Fruit fly (Drosophila melanogaster) whole organism, embryonic: ENCODE data around the gene Nepl3.

Experiments
- CG2889 ChIP-seq: fragments of 200-800 bp; sonication (Bioruptor generic); IDR thresholded peaks from 3 replicates; pipeline ENCODE4 v1.3.6; 2022; ENCODE audit warnings: missing biosample characterization, missing genetic modification characterization
- Med ChIP-seq: fragments of 200-800 bp; sonication (Bioruptor generic); peaks from one replicate; lab custom pipeline; 2016; ENCODE audit warnings: missing biosample characterization, missing genetic modification characterization, mild to moderate bottlenecking, inconsistent platforms, moderate library complexity
- ap ChIP-seq: fragments of 200-800 bp; sonication (Bioruptor generic); IDR thresholded peaks from 2 replicates; pipeline ENCODE4 v1.3.6; 2022; ENCODE audit warnings: missing biosample characterization, missing genetic modification characterization
- ara ChIP-seq: fragments of 200-800 bp; sonication (Bioruptor generic); IDR thresholded peaks from 2 replicates; pipeline ENCODE4 v1.3.6; 2022; ENCODE audit warnings: missing biosample characterization, missing genetic modification characterization
- bsh ChIP-seq, 2 experiments: fragments of 200-800 bp; sonication (Bioruptor generic); optimal IDR thresholded peaks; 2 replicates each; lab custom pipeline; 2017 to 2018; ENCODE audit warnings: mild to moderate bottlenecking in 2 of 2, missing biosample characterization in 2 of 2, missing genetic modification characterization in 2 of 2, moderate library complexity in 1 of 2
- lab ChIP-seq: fragments of 200-800 bp; sonication (Bioruptor generic); optimal IDR thresholded peaks from 3 replicates; lab custom pipeline; 2017; ENCODE audit warnings: missing biosample characterization, missing genetic modification characterization, mild to moderate bottlenecking, moderate library complexity, missing genetic modification reagents

DNA sequence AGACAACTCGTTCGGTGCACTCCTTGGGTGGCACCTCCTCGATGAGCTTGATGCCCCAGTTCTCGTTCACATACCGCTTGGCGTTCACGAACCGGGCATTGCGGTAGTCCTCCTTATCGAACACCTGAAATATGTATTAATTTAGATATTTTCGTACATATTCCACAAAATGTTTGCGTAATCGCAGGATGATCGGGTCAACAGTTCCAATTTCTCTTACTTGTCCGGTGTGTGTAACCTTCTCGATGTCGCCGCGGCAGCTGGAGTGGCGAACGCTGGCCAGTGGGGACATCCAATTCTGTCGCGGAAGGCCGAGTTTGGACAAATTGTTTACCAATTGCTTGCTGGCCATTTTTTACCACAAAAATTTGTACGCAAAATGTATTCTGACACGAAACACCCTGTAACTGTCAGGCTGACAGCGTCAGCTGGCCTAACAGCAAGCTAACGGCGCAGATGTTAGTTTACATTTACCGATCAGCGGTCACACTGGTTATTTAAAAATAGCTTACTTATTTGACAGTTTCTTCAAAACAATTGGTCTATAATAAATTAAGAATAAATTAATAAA is 41.8 kb upstream of the Nepl3 start, which contains the start of gene ND-13A:
- no peak for TF ChIP-seq CG2889
- no peak for TF ChIP-seq bsh (GFP tag; optimal IDR thresholded peaks at IDR 0.05; lab: Kevin White, UChicago)
- no peak for TF ChIP-seq ara (GFP tag; lab: Robert Waterston, UW)
- no peak for TF ChIP-seq ap (GFP tag; lab: Robert Waterston, UW)
- TF ChIP-seq lab (GFP tag; lab: Kevin White, UChicago): no peak
- TF ChIP-seq Med (GFP tag; lab: Kevin White, UChicago): peak; percentile 47
